Worm (Caenorhabditis elegans) whole organism, mixed stage, embryonic: Measurements from ENCODE around the gene F15B9.10.

Source experiments
- ceh-39 ChIP-seq: fragments of 150-350 bp; optimal IDR thresholded peaks from 2 replicates; lab custom pipeline; 2014; ENCODE audit warnings: missing biosample characterization, missing genetic modification characterization
- ceh-43 ChIP-seq: fragments of 200-800 bp; sonication (Bioruptor generic); optimal IDR thresholded peaks from 2 replicates; lab custom pipeline; 2018; ENCODE audit warnings: mild to moderate bottlenecking, missing genetic modification characterization, moderate library complexity, missing compliant biosample characterization
- ces-1 ChIP-seq: fragments of 150-350 bp; optimal IDR thresholded peaks from 2 replicates; lab custom pipeline; 2014; ENCODE audit warnings: missing biosample characterization, missing genetic modification reagents, missing genetic modification characterization
- lin-13 ChIP-seq: fragments of 150-350 bp; optimal IDR thresholded peaks from 2 replicates; lab custom pipeline; 2014; ENCODE audit warnings: missing biosample characterization, missing genetic modification characterization
- lsy-2 ChIP-seq: fragments of 150-350 bp; optimal IDR thresholded peaks from 2 replicates; lab custom pipeline; 2014; ENCODE audit warnings: missing biosample characterization, missing genetic modification characterization
- mab-5 ChIP-seq: fragments of 150-350 bp; optimal IDR thresholded peaks from 2 replicates; lab custom pipeline; 2014; ENCODE audit warnings: missing biosample characterization, missing genetic modification characterization
- nhr-237 ChIP-seq: fragments of 150-350 bp; optimal IDR thresholded peaks from 2 replicates; lab custom pipeline; 2014; ENCODE audit warnings: missing biosample characterization, missing genetic modification characterization
- nhr-28 ChIP-seq: fragments of 150-350 bp; optimal IDR thresholded peaks from 2 replicates; lab custom pipeline; 2014; ENCODE audit warnings: missing biosample characterization, missing genetic modification characterization
- unc-39 ChIP-seq: fragments of 150-350 bp; optimal IDR thresholded peaks from 2 replicates; lab custom pipeline; 2014; ENCODE audit warnings: missing biosample characterization, missing genetic modification characterization
- unc-62 ChIP-seq: fragments of 150-350 bp; optimal IDR thresholded peaks from 2 replicates; lab custom pipeline; 2014; ENCODE audit warnings: missing biosample characterization, missing genetic modification reagents, missing genetic modification characterization

ce11 chrV:12999559-12999958, 9.2 kb downstream of the F15B9.10 start, which contains the start of gene far-4:
- TF ChIP-seq unc-39 (tag; lab: Kevin White, UChicago) (no peak), mab-5 (tag; lab: Kevin White, UChicago) (no peak), ceh-43 (no peak), lsy-2 (no peak), lin-13 (tag; lab: Kevin White, UChicago) (no peak), nhr-28 (tag; lab: Kevin White, UChicago) (no peak), ces-1 (GFP tag; lab: Kevin White, UChicago) (no peak), unc-62 (GFP tag; lab: Kevin White, UChicago) (no peak), nhr-237 (no peak), ceh-39 (tag; lab: Kevin White, UChicago) (no peak)
